Worm (Caenorhabditis elegans): ENCODE results near the gene ZC239.21.

Gene ZC239.21

DNA sequence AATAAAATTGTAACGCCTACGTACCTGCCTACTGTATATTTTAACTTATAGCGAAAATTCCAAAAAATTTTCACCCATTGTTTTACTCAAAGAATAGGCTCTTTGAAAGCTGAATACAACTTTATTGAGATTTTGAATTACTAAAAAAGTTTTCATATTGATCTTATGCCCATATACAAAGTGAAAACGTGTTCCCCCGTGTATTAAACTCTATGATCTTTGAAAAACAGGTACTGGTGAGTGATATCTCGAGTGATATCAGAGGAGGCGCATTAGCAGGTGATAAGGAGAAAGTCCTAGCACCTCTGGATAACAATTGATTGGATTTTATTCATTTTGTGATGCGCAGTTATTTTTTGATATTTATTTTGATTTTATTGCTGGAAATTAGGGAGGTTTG is 33.5 kb downstream of the ZC239.21 start, which contains the start of gene C17F4.3:
C17F4.3 (plus strand) TSS at position 301 of the 400 bp plus-strand sequence.
- TF ChIP-seq med-1 (GFP tag; optimal IDR thresholded peaks at IDR 0.05; ENCODE audit: insufficient read depth), result no peak
- no peak for TF ChIP-seq ztf-29 (GFP tag; IDR thresholded peaks at IDR 0.05)
- TF ChIP-seq tab-1 (GFP tag; IDR thresholded peaks at IDR 0.05), result no peak
- no peak for TF ChIP-seq ref-1 (GFP tag; conservative IDR thresholded peaks at IDR 0.05)
- TF ChIP-seq T22C8.4 (GFP tag; IDR thresholded peaks at IDR 0.05), result no peak
- TF ChIP-seq klf-2 (GFP tag; conservative IDR thresholded peaks at IDR 0.05), result no peak
- no peak for TF ChIP-seq flt-1 (GFP tag; IDR thresholded peaks at IDR 0.05)
- no peak for TF ChIP-seq ztf-23 (GFP tag; IDR thresholded peaks at IDR 0.05)
- TF ChIP-seq cog-1 (tag; optimal IDR thresholded peaks at IDR 0.05), result no peak

DNA sequence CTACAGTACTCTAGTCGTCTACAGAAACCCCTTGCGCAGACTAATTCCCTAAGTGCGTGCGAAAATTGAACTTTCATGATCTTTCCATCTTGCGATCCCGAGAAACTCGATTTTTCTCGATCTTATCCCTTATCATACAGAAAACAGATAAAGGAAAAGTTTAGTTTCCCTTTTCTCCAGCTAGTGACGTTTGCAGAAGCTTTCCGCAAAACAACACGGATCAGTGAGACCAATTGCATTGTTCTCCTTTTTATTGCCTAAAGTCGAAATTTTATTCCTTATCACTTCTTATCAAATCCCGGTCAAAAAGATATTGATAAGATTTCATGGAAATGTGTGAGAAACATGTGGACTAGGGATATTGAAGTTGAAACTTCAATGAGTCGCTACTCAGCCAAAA is 35.1 kb downstream of the ZC239.21 start:
- TF ChIP-seq med-1 (GFP tag; optimal IDR thresholded peaks at IDR 0.05; ENCODE audit: insufficient read depth) (no peak), ztf-23 (GFP tag; IDR thresholded peaks at IDR 0.05) (no peak), ztf-29 (GFP tag; IDR thresholded peaks at IDR 0.05) (no peak), flt-1 (GFP tag; IDR thresholded peaks at IDR 0.05) (no peak), tab-1 (GFP tag; IDR thresholded peaks at IDR 0.05) (no peak), cog-1 (tag; optimal IDR thresholded peaks at IDR 0.05) (no peak), T22C8.4 (GFP tag; IDR thresholded peaks at IDR 0.05) (no peak), klf-2 (GFP tag; conservative IDR thresholded peaks at IDR 0.05) (no peak), ref-1 (GFP tag; conservative IDR thresholded peaks at IDR 0.05) (no peak)

DNA sequence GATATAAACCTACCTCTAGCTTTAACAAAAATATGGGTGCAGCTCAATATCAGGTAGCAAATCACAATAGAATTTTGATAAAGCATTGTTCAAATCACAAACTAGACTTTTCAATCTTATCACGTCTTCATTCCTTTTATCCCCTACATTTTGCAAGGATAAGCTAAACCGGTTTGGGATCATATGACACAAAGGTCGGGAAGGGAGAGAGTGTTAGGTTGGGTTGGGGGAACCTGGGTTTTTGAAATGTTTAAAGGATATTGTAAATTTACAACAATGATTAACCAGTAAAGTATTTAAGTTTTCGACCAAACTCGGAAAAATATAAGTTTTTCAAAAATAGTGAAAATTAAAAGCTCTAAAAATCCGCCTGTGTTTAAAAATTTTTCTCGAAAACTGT is 37.3 kb downstream of the ZC239.21 start, which contains the start of gene C17F4.12:
C17F4.12 (minus strand) TSS at position 101 of the 400 bp plus-strand sequence.
- TF ChIP-seq flt-1 (GFP tag; IDR thresholded peaks at IDR 0.05) (no peak), ref-1 (GFP tag; conservative IDR thresholded peaks at IDR 0.05) (no peak), tab-1 (GFP tag; IDR thresholded peaks at IDR 0.05) (no peak)

DNA sequence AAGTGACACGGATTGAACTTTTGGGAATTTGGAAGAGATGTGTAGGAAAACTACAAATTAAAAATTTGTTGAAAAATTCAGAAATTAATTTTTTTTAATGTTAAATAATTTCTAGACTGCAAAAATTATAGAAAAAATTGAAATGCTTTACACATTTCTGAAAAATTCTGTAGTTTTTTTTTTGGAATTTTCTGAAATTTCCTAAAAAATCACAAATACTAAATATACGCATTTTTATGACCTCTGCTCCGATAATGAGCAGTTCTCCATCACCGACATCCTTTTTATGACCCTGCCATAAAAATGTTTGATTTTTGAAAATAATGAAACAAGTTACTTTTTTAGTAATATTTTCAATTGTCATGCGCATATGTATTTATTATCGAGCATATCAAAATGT is 38.0 kb downstream of the ZC239.21 start:
- TF ChIP-seq klf-2 (GFP tag; conservative IDR thresholded peaks at IDR 0.05), result no peak
- no peak for TF ChIP-seq T22C8.4 (GFP tag; IDR thresholded peaks at IDR 0.05)
- no peak for TF ChIP-seq cog-1 (tag; optimal IDR thresholded peaks at IDR 0.05)
- TF ChIP-seq tab-1 (GFP tag; IDR thresholded peaks at IDR 0.05), result no peak
- TF ChIP-seq ztf-29 (GFP tag; IDR thresholded peaks at IDR 0.05), result no peak
- TF ChIP-seq ztf-23 (GFP tag; IDR thresholded peaks at IDR 0.05), result no peak
- no peak for TF ChIP-seq flt-1 (GFP tag; IDR thresholded peaks at IDR 0.05)

DNA sequence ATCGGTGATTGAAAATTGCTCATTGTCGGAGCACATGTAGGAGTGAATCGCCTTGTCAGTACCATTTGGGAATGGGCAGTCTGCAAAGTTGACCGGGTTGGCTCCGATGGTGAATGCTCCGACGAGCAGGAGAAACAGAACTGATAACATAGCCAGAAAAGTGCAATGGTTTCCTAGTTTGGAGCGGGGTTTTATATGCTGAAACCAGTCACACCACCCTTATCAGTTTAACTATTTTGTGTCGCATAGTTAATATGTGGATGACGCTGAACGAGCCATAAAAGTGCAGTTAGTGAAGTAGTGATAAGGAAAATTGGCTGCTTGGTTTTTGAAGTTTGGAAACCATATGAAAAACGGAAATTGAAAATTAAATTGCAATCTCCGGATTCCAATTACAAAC is 39.1 kb downstream of the ZC239.21 start, which contains the start of gene C17F4.7:
C17F4.7 (minus strand) TSS at position 180 of the 400 bp plus-strand sequence.
- TF ChIP-seq ztf-29 (GFP tag; IDR thresholded peaks at IDR 0.05) (no peak), ref-1 (GFP tag; conservative IDR thresholded peaks at IDR 0.05) (no peak), cog-1 (tag; optimal IDR thresholded peaks at IDR 0.05) (no peak)

DNA sequence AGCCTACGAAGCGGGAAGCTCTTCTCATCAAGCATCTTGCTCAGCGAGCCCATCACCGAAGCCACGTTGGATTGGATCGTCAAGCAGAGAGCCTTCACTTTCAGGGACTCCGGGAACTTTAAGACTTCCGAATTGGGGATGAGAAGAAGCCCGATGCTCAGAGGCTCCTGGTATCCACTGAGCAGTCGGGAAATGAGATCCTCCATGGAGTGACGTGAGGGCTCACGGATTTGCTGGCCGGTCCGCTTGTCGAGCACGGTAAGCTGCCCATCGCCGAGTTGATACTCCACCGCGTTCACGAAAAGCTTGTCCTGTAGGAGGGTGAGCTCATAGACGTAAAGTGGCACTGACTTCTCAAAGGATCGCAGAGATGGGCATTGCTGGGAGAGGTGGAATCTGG is 40.8 kb downstream of the ZC239.21 start:
- TF ChIP-seq T22C8.4 (GFP tag; IDR thresholded peaks at IDR 0.05) (no peak), klf-2 (GFP tag; conservative IDR thresholded peaks at IDR 0.05) (no peak), ref-1 (GFP tag; conservative IDR thresholded peaks at IDR 0.05) (no peak), med-1 (GFP tag; optimal IDR thresholded peaks at IDR 0.05; ENCODE audit: insufficient read depth) (no peak), tab-1 (GFP tag; IDR thresholded peaks at IDR 0.05) (no peak), cog-1 (tag; optimal IDR thresholded peaks at IDR 0.05) (no peak), flt-1 (GFP tag; IDR thresholded peaks at IDR 0.05) (no peak), ztf-23 (GFP tag; IDR thresholded peaks at IDR 0.05) (no peak), ztf-29 (GFP tag; IDR thresholded peaks at IDR 0.05) (no peak)

DNA sequence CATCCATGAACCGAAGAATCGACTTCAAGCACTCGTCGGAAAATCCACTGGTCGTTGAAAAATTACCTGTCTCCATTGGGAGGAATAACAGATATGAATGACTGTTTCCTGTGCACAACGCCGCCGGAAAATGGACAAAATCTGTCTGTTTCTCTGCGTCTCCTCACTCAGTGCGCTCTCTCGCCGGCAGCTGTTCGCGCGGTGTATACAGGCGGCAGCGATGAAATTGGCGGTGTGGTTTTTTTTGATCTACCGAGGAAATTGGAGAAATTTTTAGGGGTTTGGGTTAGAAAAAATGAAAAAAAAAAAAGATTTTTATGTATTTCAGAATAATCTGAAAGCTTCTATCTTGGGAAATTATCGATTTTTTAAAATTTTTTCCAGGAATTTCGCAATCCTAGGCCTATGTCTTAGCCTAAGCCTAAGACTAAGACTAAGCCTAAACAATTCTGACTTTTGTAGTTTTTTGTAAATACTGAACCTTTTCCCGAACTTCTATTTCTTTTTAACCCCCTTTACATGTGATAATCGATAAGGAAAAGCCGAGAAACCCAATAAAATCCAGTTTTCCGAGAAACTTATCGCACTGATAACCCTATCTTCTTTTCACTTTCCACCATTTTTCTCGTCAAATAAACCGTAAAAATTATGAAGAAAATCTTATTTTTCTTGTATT is 41.4 kb downstream of the ZC239.21 start, which contains the start of the genes fbxc-50 and C17F4.2:
fbxc-50 (minus strand) TSS at position 81 of the 676 bp plus-strand sequence.
C17F4.2 (plus strand) TSS at position 626 of the 676 bp plus-strand sequence.
- TF ChIP-seq klf-2 (GFP tag; conservative IDR thresholded peaks at IDR 0.05) (no peak), T22C8.4 (GFP tag; IDR thresholded peaks at IDR 0.05) (0 out of 2 replicates have a peak, but pooled peaks have one; percentile 36)

DNA sequence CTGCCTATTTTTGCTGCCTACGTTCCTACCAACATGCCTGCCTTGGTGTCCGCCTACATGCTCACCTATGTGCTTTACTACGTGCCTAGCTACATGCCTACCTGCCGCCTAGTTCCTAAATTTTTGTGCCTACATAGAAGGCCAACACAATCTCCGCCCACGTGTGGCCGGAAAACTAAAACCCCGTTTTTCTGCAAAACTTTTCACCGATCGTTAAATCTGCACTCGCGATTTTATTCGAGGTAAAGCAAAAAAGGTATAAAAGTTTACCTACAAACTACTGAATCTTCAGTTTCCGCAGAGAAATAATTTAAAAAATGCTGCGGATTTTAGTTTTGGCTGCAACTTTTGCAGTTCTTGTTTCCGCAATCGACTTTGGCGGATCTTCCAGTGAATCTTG is 42.7 kb downstream of the ZC239.21 start, which contains the start of gene clec-124:
clec-124 (plus strand) TSS at position 301 of the 400 bp plus-strand sequence.
- TF ChIP-seq ref-1 (GFP tag; conservative IDR thresholded peaks at IDR 0.05) (no peak), klf-2 (GFP tag; conservative IDR thresholded peaks at IDR 0.05) (no peak)

DNA sequence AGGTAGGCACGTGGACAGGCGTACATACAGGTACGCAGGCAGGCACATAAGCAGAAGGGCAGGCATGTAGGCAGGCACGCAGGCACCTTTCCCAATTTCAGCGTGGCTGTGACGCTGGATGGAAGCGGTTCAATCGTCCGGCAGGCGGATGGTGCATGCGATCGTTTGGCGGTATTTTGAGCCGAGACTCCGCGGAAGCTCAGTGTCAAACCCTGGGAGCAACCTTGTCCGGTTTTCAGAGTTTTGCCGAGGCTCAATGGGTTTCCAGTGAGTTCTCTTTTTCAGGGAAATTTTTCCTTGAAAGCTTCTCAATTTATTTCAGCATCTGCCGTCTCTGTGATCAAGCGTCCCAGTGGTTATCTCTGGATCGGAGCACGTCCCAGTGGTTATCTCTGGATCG is 43.5 kb downstream of the ZC239.21 start:
- TF ChIP-seq klf-2 (GFP tag; conservative IDR thresholded peaks at IDR 0.05) (no peak), tab-1 (GFP tag; IDR thresholded peaks at IDR 0.05) (no peak), cog-1 (tag; optimal IDR thresholded peaks at IDR 0.05) (no peak), flt-1 (GFP tag; IDR thresholded peaks at IDR 0.05) (no peak), T22C8.4 (GFP tag; IDR thresholded peaks at IDR 0.05) (no peak), ztf-23 (GFP tag; IDR thresholded peaks at IDR 0.05) (no peak), ztf-29 (GFP tag; IDR thresholded peaks at IDR 0.05) (no peak), med-1 (GFP tag; optimal IDR thresholded peaks at IDR 0.05; ENCODE audit: insufficient read depth) (no peak), ref-1 (GFP tag; conservative IDR thresholded peaks at IDR 0.05) (no peak)

DNA sequence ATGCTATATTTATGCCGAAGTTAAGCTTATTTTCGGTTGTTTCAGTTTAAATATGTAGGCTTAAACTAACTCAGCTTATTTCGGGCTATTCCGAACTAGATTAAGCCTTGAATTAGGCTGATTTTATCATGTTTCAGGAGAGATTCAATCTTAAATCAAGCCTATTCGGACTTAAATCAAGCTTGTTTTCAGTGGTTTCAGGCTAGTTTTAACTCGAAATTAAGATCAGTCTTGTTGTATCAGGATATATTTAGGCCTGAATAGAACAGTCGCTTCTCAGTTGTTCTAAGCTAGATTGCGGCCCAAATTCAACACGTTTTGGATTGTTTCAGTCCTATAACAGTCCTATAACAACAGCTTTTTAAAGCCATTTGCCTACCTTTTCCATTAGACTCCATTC is 45.0 kb downstream of the ZC239.21 start:
- TF ChIP-seq tab-1 (GFP tag; IDR thresholded peaks at IDR 0.05) (no peak), flt-1 (GFP tag; IDR thresholded peaks at IDR 0.05) (no peak), klf-2 (GFP tag; conservative IDR thresholded peaks at IDR 0.05) (no peak), ref-1 (GFP tag; conservative IDR thresholded peaks at IDR 0.05) (no peak), cog-1 (tag; optimal IDR thresholded peaks at IDR 0.05) (no peak), med-1 (GFP tag; optimal IDR thresholded peaks at IDR 0.05; ENCODE audit: insufficient read depth) (no peak), T22C8.4 (GFP tag; IDR thresholded peaks at IDR 0.05) (no peak), ztf-23 (GFP tag; IDR thresholded peaks at IDR 0.05) (no peak), ztf-29 (GFP tag; IDR thresholded peaks at IDR 0.05) (no peak)

Data from whole organism, midembryonic.